Worm (Caenorhabditis elegans): ENCODE results near the gene srsy-2.

The srsy-2 gene

ce11 chrII:6241758-6242157, 14.9 kb upstream of the srsy-2 start, which contains the start of gene T24H7.8:
TSS of gene T24H7.8 (plus strand) at chrII:6242058.
- TF ChIP-seq ces-1 (GFP tag; optimal IDR thresholded peaks at IDR 0.05) (no peak), lin-13 (tag; optimal IDR thresholded peaks at IDR 0.05) (no peak), snpc-4 (tag; optimal IDR thresholded peaks at IDR 0.05) (no peak), bed-3 (GFP tag; optimal IDR thresholded peaks at IDR 0.05) (no peak), ceh-83 (GFP tag; optimal IDR thresholded peaks at IDR 0.05) (no peak), nhr-2 (tag; optimal IDR thresholded peaks at IDR 0.05) (no peak), drap-1 (GFP tag; optimal IDR thresholded peaks at IDR 0.05) (no peak), lin-32 (GFP tag; optimal IDR thresholded peaks at IDR 0.05) (no peak), hlh-1 (tag; optimal IDR thresholded peaks at IDR 0.05) (no peak), elt-1 (tag; optimal IDR thresholded peaks at IDR 0.05; ENCODE audit: borderline replicate concordance, insufficient read depth) (no peak), mep-1 (tag; optimal IDR thresholded peaks at IDR 0.05) (no peak), unc-39 (tag; optimal IDR thresholded peaks at IDR 0.05) (no peak), sptf-1 (tag; optimal IDR thresholded peaks at IDR 0.05) (no peak), zip-8 (tag; optimal IDR thresholded peaks at IDR 0.05) (no peak), tbx-8 (GFP tag; optimal IDR thresholded peaks at IDR 0.05) (no peak)

DNA sequence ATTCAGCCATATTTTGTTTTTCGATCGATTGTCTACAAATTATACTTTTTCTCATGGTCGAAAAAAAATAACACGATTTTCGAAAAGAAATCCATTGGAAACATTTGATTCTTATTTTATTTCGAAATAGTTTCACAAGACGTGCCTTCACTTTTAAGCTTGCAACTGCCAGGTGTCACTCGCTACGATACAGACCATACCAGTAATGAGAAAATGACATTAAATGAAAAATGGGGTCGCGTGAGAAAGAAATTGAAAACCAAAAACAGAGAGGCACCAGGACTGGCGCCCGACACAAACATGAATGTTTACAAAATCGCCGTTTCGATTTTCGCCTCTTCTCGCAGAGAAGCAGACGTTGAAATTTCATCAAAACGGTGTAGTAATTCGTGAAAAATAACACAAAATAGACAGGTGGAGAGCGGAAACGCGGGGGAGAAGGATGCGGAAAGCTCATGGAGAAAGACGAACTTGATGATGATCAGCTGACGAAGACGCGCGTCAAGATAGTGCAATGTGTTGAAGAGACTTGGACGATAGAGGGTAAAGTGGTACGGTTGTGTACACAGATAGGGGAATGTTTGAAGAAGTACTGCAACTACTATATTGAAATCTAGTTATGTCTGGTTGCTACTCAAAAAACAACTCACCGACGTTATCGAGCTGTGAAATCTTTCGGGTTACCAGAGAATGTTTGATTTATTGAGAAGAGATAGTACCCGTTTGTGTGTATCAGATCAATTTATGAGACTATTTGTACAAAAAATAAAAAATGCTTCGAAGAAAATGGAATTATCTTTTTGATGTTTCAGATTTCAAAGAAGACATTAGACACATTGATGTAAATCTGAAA, 9.4 kb upstream of the srsy-2 start:
- TF ChIP-seq hlh-1 (tag; optimal IDR thresholded peaks at IDR 0.05) = peak; percentile 4
- no peak for TF ChIP-seq nhr-237 (tag; optimal IDR thresholded peaks at IDR 0.05)
- no peak for TF ChIP-seq ceh-39 (tag; optimal IDR thresholded peaks at IDR 0.05)
- TF ChIP-seq unc-120 (tag; optimal IDR thresholded peaks at IDR 0.05; ENCODE audit: poor library complexity, severe bottlenecking) = peak; percentile 24
- TF ChIP-seq mls-2 (tag; optimal IDR thresholded peaks at IDR 0.05) = no peak
- TF ChIP-seq bed-3 (GFP tag; optimal IDR thresholded peaks at IDR 0.05) = no peak

- no peak for TF ChIP-seq nhr-2 (tag; optimal IDR thresholded peaks at IDR 0.05)
- no peak for TF ChIP-seq mls-2 (tag; optimal IDR thresholded peaks at IDR 0.05)
- TF ChIP-seq unc-62 (GFP tag; optimal IDR thresholded peaks at IDR 0.05) = no peak
- no peak for TF ChIP-seq elt-1 (tag; optimal IDR thresholded peaks at IDR 0.05; ENCODE audit: borderline replicate concordance, insufficient read depth)
- no peak for TF ChIP-seq zip-8 (tag; optimal IDR thresholded peaks at IDR 0.05)
- TF ChIP-seq tbx-8 (GFP tag; optimal IDR thresholded peaks at IDR 0.05) = no peak
- TF ChIP-seq mab-5 (tag; optimal IDR thresholded peaks at IDR 0.05) = no peak
These were observed 8.7 kb upstream of the srsy-2 start, which contains the start of gene T24H7.9 for ce11 chrII:6235432-6236092. TSS of gene T24H7.9 (minus strand) at chrII:6235505.

DNA sequence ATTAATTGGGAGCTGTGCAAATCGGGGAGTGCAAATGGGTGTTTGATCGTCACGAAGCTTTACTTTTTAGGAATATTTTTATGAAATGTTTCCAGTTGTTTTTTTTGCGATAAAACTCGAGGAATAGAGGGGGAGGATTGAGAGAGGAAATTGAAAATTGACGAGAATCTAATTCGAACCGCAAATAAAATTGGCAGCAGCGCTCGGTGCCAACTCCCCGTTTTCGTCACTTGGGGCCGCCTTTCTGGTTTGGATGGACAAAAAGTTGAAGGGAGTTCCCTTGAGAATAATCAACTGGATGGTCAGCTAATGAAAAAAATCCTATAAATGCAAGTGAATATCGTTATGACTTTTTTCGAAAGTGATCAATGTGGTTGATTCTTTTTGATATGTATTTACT, 3.2 kb upstream of the srsy-2 start:
- no peak for TF ChIP-seq unc-39 (tag; optimal IDR thresholded peaks at IDR 0.05)
- TF ChIP-seq sptf-1 (tag; optimal IDR thresholded peaks at IDR 0.05) = no peak
- TF ChIP-seq M03D4.4 (tag; optimal IDR thresholded peaks at IDR 0.05) = no peak
- TF ChIP-seq zip-8 (tag; optimal IDR thresholded peaks at IDR 0.05) = no peak
- no peak for TF ChIP-seq mls-2 (tag; optimal IDR thresholded peaks at IDR 0.05)
- TF ChIP-seq elt-3 (tag; optimal IDR thresholded peaks at IDR 0.05) = no peak
- TF ChIP-seq ceh-43 (GFP tag; optimal IDR thresholded peaks at IDR 0.05) = no peak
- TF ChIP-seq tbx-8 (GFP tag; optimal IDR thresholded peaks at IDR 0.05) = no peak
- no peak for TF ChIP-seq hlh-1 (tag; optimal IDR thresholded peaks at IDR 0.05)
- no peak for TF ChIP-seq unc-62 (GFP tag; optimal IDR thresholded peaks at IDR 0.05)
- TF ChIP-seq nhr-12 (tag; optimal IDR thresholded peaks at IDR 0.05) = no peak
- TF ChIP-seq nhr-28 (tag; optimal IDR thresholded peaks at IDR 0.05) = no peak
- TF ChIP-seq ceh-39 (tag; optimal IDR thresholded peaks at IDR 0.05) = no peak
- TF ChIP-seq ces-1 (GFP tag; optimal IDR thresholded peaks at IDR 0.05) = no peak
- TF ChIP-seq blmp-1 (tag; optimal IDR thresholded peaks at IDR 0.05) = no peak

DNA sequence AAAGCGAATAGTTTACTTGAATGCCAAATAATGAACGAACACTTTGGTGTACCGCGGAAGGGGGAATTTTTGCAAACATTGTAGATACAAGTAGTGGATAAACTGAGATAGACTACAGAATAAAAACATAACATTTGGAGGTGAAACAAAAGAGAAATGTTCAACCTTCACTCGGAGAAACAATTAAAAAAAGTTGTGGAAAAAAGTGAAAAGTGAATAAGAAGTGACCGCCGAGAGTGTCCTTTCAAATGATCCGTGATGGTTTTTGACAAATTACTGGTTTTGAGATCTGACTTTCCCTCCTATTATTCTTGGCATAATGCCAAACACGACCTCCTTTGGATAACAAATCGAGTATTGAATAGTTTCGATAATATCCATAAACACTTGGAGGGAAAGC, 3.1 kb downstream of the srsy-2 start:
- no peak for TF ChIP-seq mls-2 (tag; optimal IDR thresholded peaks at IDR 0.05)
- TF ChIP-seq elt-3 (tag; optimal IDR thresholded peaks at IDR 0.05) = no peak
- no peak for TF ChIP-seq lin-13 (tag; optimal IDR thresholded peaks at IDR 0.05)
- no peak for TF ChIP-seq bed-3 (GFP tag; optimal IDR thresholded peaks at IDR 0.05)
- no peak for TF ChIP-seq zip-8 (tag; optimal IDR thresholded peaks at IDR 0.05)
- no peak for TF ChIP-seq lin-32 (GFP tag; optimal IDR thresholded peaks at IDR 0.05)
- no peak for TF ChIP-seq nhr-237 (tag; optimal IDR thresholded peaks at IDR 0.05)
- no peak for TF ChIP-seq M03D4.4 (tag; optimal IDR thresholded peaks at IDR 0.05)
- no peak for TF ChIP-seq mab-5 (tag; optimal IDR thresholded peaks at IDR 0.05)
- no peak for TF ChIP-seq blmp-1 (tag; optimal IDR thresholded peaks at IDR 0.05)
- TF ChIP-seq ceh-83 (GFP tag; optimal IDR thresholded peaks at IDR 0.05) = no peak
- TF ChIP-seq nhr-28 (tag; optimal IDR thresholded peaks at IDR 0.05) = no peak
- no peak for TF ChIP-seq ztf-11 (tag; optimal IDR thresholded peaks at IDR 0.05)
